Worm (Caenorhabditis elegans): ENCODE results near the gene irld-22.

The irld-22 gene

ce11 chrV:3862851-3863250 lies 37.2 kb downstream of the irld-22 start, which contains the start of gene nhr-187:
TSS of gene nhr-187 (minus strand) at chrV:3862951.
- TF ChIP-seq bed-2 (GFP tag; IDR thresholded peaks at IDR 0.05), result no peak
- TF ChIP-seq lin-40 (tag; optimal IDR thresholded peaks at IDR 0.05), result no peak
- TF ChIP-seq gei-17 (GFP tag; optimal IDR thresholded peaks at IDR 0.05), result no peak
- no peak for TF ChIP-seq somi-1 (GFP tag; optimal IDR thresholded peaks at IDR 0.05)
- TF ChIP-seq egl-18 (GFP tag; IDR thresholded peaks at IDR 0.05), result no peak
- TF ChIP-seq lin-54 (GFP tag; optimal IDR thresholded peaks at IDR 0.05), result no peak
- TF ChIP-seq Y79H2A.3 (GFP tag; conservative IDR thresholded peaks at IDR 0.05), result no peak
- no peak for TF ChIP-seq xnd-1 (tag; optimal IDR thresholded peaks at IDR 0.05)
- TF ChIP-seq tlf-1 (GFP tag; optimal IDR thresholded peaks at IDR 0.05), result no peak
- no peak for TF ChIP-seq lin-26 (GFP tag; IDR thresholded peaks at IDR 0.05)
- no peak for TF ChIP-seq lag-1 (GFP tag; IDR thresholded peaks at IDR 0.05)
- no peak for TF ChIP-seq hlh-26 (GFP tag; conservative IDR thresholded peaks at IDR 0.05)

ce11 chrV:3860123-3860522 lies 39.9 kb downstream of the irld-22 start, which contains the start of gene nhr-189:
TSS of gene nhr-189 (minus strand) at chrV:3860243.
- TF ChIP-seq snpc-1.3 (tag; optimal IDR thresholded peaks at IDR 0.05; ENCODE audit: insufficient read depth) (no peak), ztf-22 (GFP tag; optimal IDR thresholded peaks at IDR 0.05) (no peak), ZK185.1 (tag; optimal IDR thresholded peaks at IDR 0.05; ENCODE audit: poor library complexity, severe bottlenecking) (no peak), C06A6.2 (GFP tag; conservative IDR thresholded peaks at IDR 0.05) (no peak), T07F8.4 (tag; optimal IDR thresholded peaks at IDR 0.05) (no peak), rec-8 (tag; optimal IDR thresholded peaks at IDR 0.05) (no peak), unc-62 (GFP tag; optimal IDR thresholded peaks at IDR 0.05) (no peak), sdz-38 (tag; optimal IDR thresholded peaks at IDR 0.05) (no peak), nfya-1 (tag; optimal IDR thresholded peaks at IDR 0.05; ENCODE audit: borderline replicate concordance, insufficient read depth) (no peak), egl-44 (GFP tag; IDR thresholded peaks at IDR 0.05) (no peak), snpc-4 (GFP tag; optimal IDR thresholded peaks at IDR 0.05) (no peak), snpc-4 (tag; optimal IDR thresholded peaks at IDR 0.05) (no peak), mcd-1 (GFP tag; IDR thresholded peaks at IDR 0.05) (no peak)

- no peak for TF ChIP-seq nhr-179 (tag; optimal IDR thresholded peaks at IDR 0.05)
- no peak for TF ChIP-seq nfya-2 (GFP tag; IDR thresholded peaks at IDR 0.05)
- no peak for TF ChIP-seq repo-1 (tag; optimal IDR thresholded peaks at IDR 0.05)
- no peak for TF ChIP-seq ztf-6 (GFP tag; IDR thresholded peaks at IDR 0.05)
- TF ChIP-seq snpc-1.3 (tag; optimal IDR thresholded peaks at IDR 0.05; ENCODE audit: insufficient read depth), result no peak
- no peak for TF ChIP-seq F55B11.4 (tag; optimal IDR thresholded peaks at IDR 0.05; ENCODE audit: borderline replicate concordance, insufficient read depth)
- no peak for TF ChIP-seq let-526 (GFP tag; IDR thresholded peaks at IDR 0.05)
- no peak for TF ChIP-seq hsf-1 (GFP tag; IDR thresholded peaks at IDR 0.05)
- TF ChIP-seq akir-1 (GFP tag; optimal IDR thresholded peaks at IDR 0.05), result no peak
- no peak for TF ChIP-seq egl-44 (GFP tag; IDR thresholded peaks at IDR 0.05)
- TF ChIP-seq F10E7.11 (tag; optimal IDR thresholded peaks at IDR 0.05), result no peak
- no peak for TF ChIP-seq zim-3 (tag; optimal IDR thresholded peaks at IDR 0.05)
- no peak for TF ChIP-seq cebp-1 (GFP tag; IDR thresholded peaks at IDR 0.05)
- TF ChIP-seq cebp-1 (tag; optimal IDR thresholded peaks at IDR 0.05), result no peak
- no peak for TF ChIP-seq F39B2.1 (GFP tag; IDR thresholded peaks at IDR 0.05)
- no peak for TF ChIP-seq egrh-3 (GFP tag; IDR thresholded peaks at IDR 0.05)
- no peak for TF ChIP-seq F57A8.1 (GFP tag; optimal IDR thresholded peaks at IDR 0.05)
- no peak for TF ChIP-seq hmg-1.2 (GFP tag; IDR thresholded peaks at IDR 0.05)
Measured at ce11 chrV:3857778-3858177, 42.2 kb downstream of the irld-22 start, which contains the start of gene nhr-188. TSS of gene nhr-188 (minus strand) at chrV:3857861.

All from whole organism, young adult.